Worm (Caenorhabditis elegans): ENCODE results near the gene srh-201.

srh-201 gene

ce11 chrV:9053235-9053634 is 39.6 kb upstream of the srh-201 start:
- no peak for TF ChIP-seq ztf-22 (GFP tag; optimal IDR thresholded peaks at IDR 0.05)
- no peak for TF ChIP-seq C06A6.2 (GFP tag; conservative IDR thresholded peaks at IDR 0.05)
- no peak for TF ChIP-seq madf-10 (tag; optimal IDR thresholded peaks at IDR 0.05)
- no peak for TF ChIP-seq F57C9.4 (tag; optimal IDR thresholded peaks at IDR 0.05)
- no peak for TF ChIP-seq bed-2 (GFP tag; IDR thresholded peaks at IDR 0.05)

ce11 chrV:9051100-9051499 is 37.4 kb upstream of the srh-201 start, which contains the start of gene C25E10.7:
TSS of gene C25E10.7 (minus strand) at chrV:9051200.
- TF ChIP-seq let-607 (tag; optimal IDR thresholded peaks at IDR 0.05): no peak
- no peak for TF ChIP-seq Y67H2A.10 (GFP tag; conservative IDR thresholded peaks at IDR 0.05)
- no peak for TF ChIP-seq ztf-25 (GFP tag; IDR thresholded peaks at IDR 0.05)
- TF ChIP-seq rec-8 (tag; optimal IDR thresholded peaks at IDR 0.05): no peak
- no peak for TF ChIP-seq chd-7 (tag; optimal IDR thresholded peaks at IDR 0.05)
- TF ChIP-seq mxl-1 (tag; optimal IDR thresholded peaks at IDR 0.05): no peak
- no peak for TF ChIP-seq him-1 (tag; optimal IDR thresholded peaks at IDR 0.05)
- no peak for TF ChIP-seq C17E4.6 (GFP tag; IDR thresholded peaks at IDR 0.05)
- no peak for TF ChIP-seq Y56A3A.18 (GFP tag; IDR thresholded peaks at IDR 0.05)
- TF ChIP-seq ceh-27 (GFP tag; optimal IDR thresholded peaks at IDR 0.05): no peak

- TF ChIP-seq egl-18 (GFP tag; IDR thresholded peaks at IDR 0.05) (no peak), Y56A3A.18 (GFP tag; IDR thresholded peaks at IDR 0.05) (no peak), nhr-90 (tag; optimal IDR thresholded peaks at IDR 0.05) (no peak), egrh-3 (GFP tag; IDR thresholded peaks at IDR 0.05) (no peak), ztf-3 (GFP tag; optimal IDR thresholded peaks at IDR 0.05) (no peak), aptf-3 (GFP tag; IDR thresholded peaks at IDR 0.05) (no peak), F37B4.10 (GFP tag; IDR thresholded peaks at IDR 0.05) (no peak), repo-1 (tag; optimal IDR thresholded peaks at IDR 0.05) (no peak), cebp-2 (GFP tag; IDR thresholded peaks at IDR 0.05) (no peak), F57A8.1 (GFP tag; optimal IDR thresholded peaks at IDR 0.05) (no peak)
These were observed 35.6 kb upstream of the srh-201 start for ce11 chrV:9049271-9049670.

ce11 chrV:9047555-9048049 is 33.9 kb upstream of the srh-201 start, which contains the start of gene C25E10.17:
TSS of gene C25E10.17 (minus strand) at chrV:9047605.
- TF ChIP-seq attf-3 (GFP tag; conservative IDR thresholded peaks at IDR 0.05): no peak
- TF ChIP-seq C06A6.2 (GFP tag; conservative IDR thresholded peaks at IDR 0.05): no peak
- TF ChIP-seq Y79H2A.3 (GFP tag; conservative IDR thresholded peaks at IDR 0.05): no peak
- TF ChIP-seq ztf-22 (GFP tag; optimal IDR thresholded peaks at IDR 0.05): no peak
- TF ChIP-seq sptf-2 (GFP tag; optimal IDR thresholded peaks at IDR 0.05): no peak
- TF ChIP-seq B0035.1 (tag; optimal IDR thresholded peaks at IDR 0.05): no peak
- no peak for TF ChIP-seq hlh-12 (tag; optimal IDR thresholded peaks at IDR 0.05)
- TF ChIP-seq rpc-1 (optimal IDR thresholded peaks at IDR 0.05): no peak
- no peak for TF ChIP-seq rpc-1 (tag; optimal IDR thresholded peaks at IDR 0.05)
- TF ChIP-seq sea-2 (GFP tag; IDR thresholded peaks at IDR 0.05): no peak
- no peak for TF ChIP-seq Y95B8A.8 (GFP tag; IDR thresholded peaks at IDR 0.05)
- TF ChIP-seq madf-8 (GFP tag; conservative IDR thresholded peaks at IDR 0.05): no peak

- TF ChIP-seq F52B5.7 (tag; optimal IDR thresholded peaks at IDR 0.05) (no peak), ztf-6 (GFP tag; IDR thresholded peaks at IDR 0.05) (no peak), ceh-58 (GFP tag; IDR thresholded peaks at IDR 0.05) (no peak), B0019.2 (GFP tag; conservative IDR thresholded peaks at IDR 0.05) (no peak), sptf-2 (GFP tag; optimal IDR thresholded peaks at IDR 0.05) (no peak)
These were observed 31.2 kb upstream of the srh-201 start, which contains the start of gene nhr-30 for ce11 chrV:9044871-9045270. TSS of gene nhr-30 (plus strand) at chrV:9045171.

Measured in whole organism, young adult.